Fruit fly (Drosophila melanogaster) whole organism, prepupa: ENCODE results near the gene Socs36E.

Source experiments
- CG10631 ChIP-seq: fragments of 200-800 bp; sonication (Bioruptor generic); optimal IDR thresholded peaks from 2 replicates; lab custom pipeline; 2016; ENCODE audit warnings: missing biosample characterization, missing genetic modification characterization
- CG11294 ChIP-seq: fragments of 200-800 bp; sonication (Bioruptor generic); IDR thresholded peaks from 2 replicates; pipeline ENCODE4 v1.3.6; 2022; ENCODE audit warnings: missing biosample characterization, missing genetic modification characterization
- CG15336 ChIP-seq: fragments of 200-800 bp; sonication (Bioruptor generic); IDR thresholded peaks from 2 replicates; pipeline ENCODE4 v1.3.6; 2022; ENCODE audit warnings: missing biosample characterization, missing genetic modification characterization
- CG1621 ChIP-seq: fragments of 200-800 bp; sonication (Bioruptor generic); optimal IDR thresholded peaks from 3 replicates; lab custom pipeline; 2018; ENCODE audit warnings: missing biosample characterization, mild to moderate bottlenecking, missing genetic modification characterization
- CG6276 ChIP-seq: fragments of 200-800 bp; sonication (Bioruptor generic); optimal IDR thresholded peaks from 2 replicates; lab custom pipeline; 2017; ENCODE audit warnings: missing biosample characterization, mild to moderate bottlenecking, missing genetic modification characterization
- Hr39 ChIP-seq: fragments of 200-800 bp; sonication (Bioruptor generic); optimal IDR thresholded peaks from 2 replicates; lab custom pipeline; 2016; ENCODE audit warnings: missing biosample characterization, missing genetic modification characterization
- Lpt ChIP-seq: fragments of 200-800 bp; sonication (Bioruptor generic); optimal IDR thresholded peaks from 3 replicates; lab custom pipeline; 2016; ENCODE audit warnings: missing biosample characterization, missing genetic modification characterization
- OdsH ChIP-seq: fragments of 200-800 bp; sonication (Bioruptor generic); optimal IDR thresholded peaks from 3 replicates; lab custom pipeline; 2016; ENCODE audit warnings: missing biosample characterization, missing genetic modification characterization
- achi ChIP-seq: fragments of 200-800 bp; sonication (Bioruptor generic); optimal IDR thresholded peaks from 3 replicates; lab custom pipeline; 2016; ENCODE audit warnings: missing biosample characterization, missing genetic modification characterization
- acj6 ChIP-seq: fragments of 200-800 bp; sonication (Bioruptor generic); optimal IDR thresholded peaks from 3 replicates; lab custom pipeline; 2016; ENCODE audit warnings: missing biosample characterization, missing genetic modification characterization
- cyc ChIP-seq: fragments of 200-800 bp; sonication (Bioruptor generic); optimal IDR thresholded peaks from 3 replicates; lab custom pipeline; 2016; ENCODE audit warnings: missing biosample characterization, missing genetic modification characterization
- fd59A ChIP-seq: fragments of 200-800 bp; sonication (Bioruptor generic); optimal IDR thresholded peaks from 2 replicates; lab custom pipeline; 2017; ENCODE audit warnings: missing biosample characterization, mild to moderate bottlenecking, missing genetic modification characterization, missing genetic modification reagents
- fkh ChIP-seq: fragments of 200-800 bp; sonication (Bioruptor generic); optimal IDR thresholded peaks from 3 replicates; lab custom pipeline; 2017; ENCODE audit warnings: missing biosample characterization, mild to moderate bottlenecking, missing genetic modification characterization, moderate library complexity
- svp ChIP-seq: fragments of 200-800 bp; sonication (Bioruptor generic); peaks from one replicate; lab custom pipeline; 2016; ENCODE audit warnings: missing biosample characterization, missing genetic modification characterization
- topi ChIP-seq: fragments of 200-800 bp; sonication (Bioruptor generic); optimal IDR thresholded peaks from 3 replicates; lab custom pipeline; 2016; ENCODE audit warnings: missing biosample characterization, missing genetic modification characterization

Gene Socs36E

dm6 chr2L:18092156-18092555 is 60.1 kb downstream of the Socs36E start, which contains the start of gene CG15153:
Gene CG15153, minus strand, starts transcription at chr2L:18092256.
- TF ChIP-seq CG11294 (GFP tag; lab: Robert Waterston, UW) (no peak), CG10631 (no peak), fd59A (GFP tag; lab: Kevin White, UChicago) (no peak), cyc (GFP tag; lab: Kevin White, UChicago) (no peak), svp (GFP tag; lab: Kevin White, UChicago) (no peak), Hr39 (GFP tag; lab: Kevin White, UChicago) (no peak), Lpt (GFP tag; lab: Kevin White, UChicago) (no peak), topi (GFP tag; lab: Kevin White, UChicago) (no peak), CG15336 (GFP tag; lab: Robert Waterston, UW) (no peak), fkh (GFP tag; lab: Kevin White, UChicago) (no peak), CG6276 (GFP tag; lab: Kevin White, UChicago) (no peak)

dm6 chr2L:18091705-18092104 is 60.5 kb downstream of the Socs36E start:
- TF ChIP-seq acj6 (no peak), CG1621 (no peak), Lpt (GFP tag; lab: Kevin White, UChicago) (no peak), CG11294 (GFP tag; lab: Robert Waterston, UW) (no peak), achi (GFP tag; lab: Kevin White, UChicago) (no peak), OdsH (GFP tag; lab: Kevin White, UChicago) (no peak)
